Worm (Caenorhabditis elegans) whole organism, midembryonic: Measurements from ENCODE around the gene farl-11.

ENCODE experiments used
- T22C8.4 ChIP-seq: fragments of 200-800 bp; sonication (Bioruptor generic); IDR thresholded peaks from 2 replicates; pipeline ENCODE4 v1.3.6; 2022; ENCODE audit warnings: missing genetic modification characterization, missing compliant biosample characterization
- cog-1 ChIP-seq: sonication (generic microtip); optimal IDR thresholded peaks from 2 replicates; lab custom pipeline; 2016; ENCODE audit warnings: missing genetic modification characterization, missing compliant biosample characterization
- flt-1 ChIP-seq: fragments of 200-800 bp; sonication (Bioruptor generic); IDR thresholded peaks from 2 replicates; pipeline ENCODE4 v1.3.6; 2022; ENCODE audit warnings: missing genetic modification characterization, missing compliant biosample characterization
- klf-2 ChIP-seq: fragments of 200-800 bp; sonication (Bioruptor generic); conservative IDR thresholded peaks from 2 replicates; pipeline ENCODE4 v1.3.6; 2022; ENCODE audit warnings: missing genetic modification reagents, missing genetic modification characterization, missing compliant biosample characterization
- med-1 ChIP-seq: sonication (generic microtip); optimal IDR thresholded peaks from 2 replicates; lab custom pipeline; 2017; ENCODE audit warnings: missing genetic modification characterization, mild to moderate bottlenecking, missing compliant biosample characterization, antibody characterized with exemption, missing genetic modification reagents; ENCODE audit not compliant: insufficient read depth
- ref-1 ChIP-seq: fragments of 200-800 bp; sonication (Bioruptor generic); conservative IDR thresholded peaks from 2 replicates; pipeline ENCODE4 v1.3.6; 2022; ENCODE audit warnings: missing genetic modification reagents, missing genetic modification characterization, missing compliant biosample characterization
- tab-1 ChIP-seq: fragments of 200-800 bp; sonication (Bioruptor generic); IDR thresholded peaks from 2 replicates; pipeline ENCODE4 v1.3.6; 2022; ENCODE audit warnings: missing genetic modification characterization, missing compliant biosample characterization
- ztf-23 ChIP-seq: fragments of 200-800 bp; sonication (Bioruptor generic); IDR thresholded peaks from 2 replicates; pipeline ENCODE4 v1.3.6; 2022; ENCODE audit warnings: missing genetic modification reagents, missing genetic modification characterization, missing compliant biosample characterization
- ztf-29 ChIP-seq: fragments of 200-800 bp; sonication (Bioruptor generic); IDR thresholded peaks from 2 replicates; pipeline ENCODE4 v1.3.6; 2022; ENCODE audit warnings: missing genetic modification reagents, missing genetic modification characterization, missing compliant biosample characterization

farl-11 gene

ce11 chrII:7109956-7110355 lies 5.1 kb upstream of the farl-11 start, which contains the start of gene F10E7.9:
F10E7.9 (minus strand) TSS chrII:7110056.
- TF ChIP-seq med-1 (GFP tag; lab: Kevin White, UChicago) (no peak), tab-1 (no peak), ref-1 (GFP tag; lab: Robert Waterston, UW) (no peak), klf-2 (GFP tag; lab: Robert Waterston, UW) (no peak), flt-1 (no peak), ztf-29 (GFP tag; lab: Robert Waterston, UW) (no peak), cog-1 (tag; lab: Kevin White, UChicago) (no peak), ztf-23 (GFP tag; lab: Robert Waterston, UW) (no peak), T22C8.4 (no peak)

DNA sequence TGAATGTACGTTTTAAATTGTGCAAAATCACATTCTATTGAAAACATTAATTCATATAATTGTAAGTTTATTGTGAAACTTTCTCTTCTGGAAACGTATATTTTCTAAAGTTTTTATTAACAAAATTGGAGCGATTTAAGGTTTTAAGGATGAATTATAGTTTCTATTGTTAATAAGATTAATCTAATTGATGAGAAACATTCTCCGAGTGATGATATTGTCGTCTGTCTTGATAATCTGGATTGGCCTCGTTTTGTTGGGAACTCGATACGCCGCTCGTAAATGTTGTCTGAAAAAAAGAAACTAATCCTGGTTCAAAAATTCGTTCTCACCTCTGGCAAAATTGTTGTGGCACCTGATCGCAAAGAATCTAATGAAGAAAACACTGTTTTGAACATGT lies 1.5 kb upstream of the farl-11 start:
- TF ChIP-seq med-1 (GFP tag; lab: Kevin White, UChicago), result no peak
- TF ChIP-seq flt-1, result no peak
- no peak for TF ChIP-seq klf-2 (GFP tag; lab: Robert Waterston, UW)
- TF ChIP-seq T22C8.4, result no peak
- no peak for TF ChIP-seq ztf-23 (GFP tag; lab: Robert Waterston, UW)
- no peak for TF ChIP-seq cog-1 (tag; lab: Kevin White, UChicago)
- TF ChIP-seq ztf-29 (GFP tag; lab: Robert Waterston, UW), result no peak
- no peak for TF ChIP-seq ref-1 (GFP tag; lab: Robert Waterston, UW)
- no peak for TF ChIP-seq tab-1

DNA sequence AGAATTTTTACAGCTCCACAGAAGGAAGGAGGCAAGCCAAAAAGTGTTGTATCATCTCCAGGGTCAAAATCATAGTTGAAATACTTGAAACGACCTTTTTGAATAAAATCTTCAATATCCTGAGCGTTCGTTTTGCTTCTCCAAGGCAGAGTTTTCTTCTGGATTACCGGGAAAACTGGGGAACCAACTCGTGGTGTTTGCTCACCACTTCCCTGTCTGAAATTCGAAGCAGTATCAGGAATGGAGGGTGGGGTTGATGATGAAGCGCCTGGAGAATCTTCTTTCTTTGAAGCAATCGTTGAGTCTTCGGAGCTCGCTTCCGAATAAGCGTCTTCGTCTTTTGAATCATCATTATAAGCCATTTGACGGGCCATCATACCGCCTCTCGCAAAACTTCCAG lies 1.7 kb downstream of the farl-11 start:
- TF ChIP-seq cog-1 (tag; lab: Kevin White, UChicago), result no peak
- no peak for TF ChIP-seq ztf-23 (GFP tag; lab: Robert Waterston, UW)
- TF ChIP-seq klf-2 (GFP tag; lab: Robert Waterston, UW), result no peak
- no peak for TF ChIP-seq T22C8.4
- TF ChIP-seq tab-1, result no peak
- no peak for TF ChIP-seq ref-1 (GFP tag; lab: Robert Waterston, UW)
- no peak for TF ChIP-seq flt-1
- TF ChIP-seq ztf-29 (GFP tag; lab: Robert Waterston, UW), result no peak
- no peak for TF ChIP-seq med-1 (GFP tag; lab: Kevin White, UChicago)

DNA sequence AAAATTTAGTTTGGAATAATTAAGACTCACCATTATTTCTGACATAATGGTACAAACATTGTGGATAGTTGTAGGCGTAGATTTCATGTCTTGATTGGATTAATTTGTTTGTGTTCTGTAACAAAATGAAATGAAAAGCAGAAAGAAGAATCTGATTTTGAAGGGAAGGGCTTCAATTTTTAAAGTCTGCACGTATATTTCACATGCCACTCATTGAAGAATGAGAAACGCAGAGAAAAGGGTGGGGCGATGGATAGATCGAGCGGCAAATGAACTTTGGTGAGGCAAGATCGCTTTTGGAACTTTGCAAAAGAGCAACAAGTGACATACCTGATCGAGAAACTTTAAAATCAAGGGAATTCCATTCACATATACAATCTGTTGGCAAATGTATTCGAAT lies 2.5 kb downstream of the farl-11 start:
- no peak for TF ChIP-seq cog-1 (tag; lab: Kevin White, UChicago)
- no peak for TF ChIP-seq ref-1 (GFP tag; lab: Robert Waterston, UW)
- no peak for TF ChIP-seq med-1 (GFP tag; lab: Kevin White, UChicago)
- TF ChIP-seq ztf-23 (GFP tag; lab: Robert Waterston, UW), result no peak
- no peak for TF ChIP-seq flt-1
- no peak for TF ChIP-seq tab-1
- no peak for TF ChIP-seq ztf-29 (GFP tag; lab: Robert Waterston, UW)
- TF ChIP-seq klf-2 (GFP tag; lab: Robert Waterston, UW), result no peak
- no peak for TF ChIP-seq T22C8.4

- TF ChIP-seq tab-1, result no peak
- TF ChIP-seq ztf-23 (GFP tag; lab: Robert Waterston, UW), result no peak
- no peak for TF ChIP-seq T22C8.4
- TF ChIP-seq ref-1 (GFP tag; lab: Robert Waterston, UW), result no peak
- no peak for TF ChIP-seq ztf-29 (GFP tag; lab: Robert Waterston, UW)
- TF ChIP-seq flt-1, result no peak
- no peak for TF ChIP-seq med-1 (GFP tag; lab: Kevin White, UChicago)
- TF ChIP-seq cog-1 (tag; lab: Kevin White, UChicago), result no peak
- TF ChIP-seq klf-2 (GFP tag; lab: Robert Waterston, UW), result no peak
These were observed 4.0 kb downstream of the farl-11 start, which contains the start of gene mmaa-1 for ce11 chrII:7100838-7101237. mmaa-1 (minus strand) TSS chrII:7101165.

DNA sequence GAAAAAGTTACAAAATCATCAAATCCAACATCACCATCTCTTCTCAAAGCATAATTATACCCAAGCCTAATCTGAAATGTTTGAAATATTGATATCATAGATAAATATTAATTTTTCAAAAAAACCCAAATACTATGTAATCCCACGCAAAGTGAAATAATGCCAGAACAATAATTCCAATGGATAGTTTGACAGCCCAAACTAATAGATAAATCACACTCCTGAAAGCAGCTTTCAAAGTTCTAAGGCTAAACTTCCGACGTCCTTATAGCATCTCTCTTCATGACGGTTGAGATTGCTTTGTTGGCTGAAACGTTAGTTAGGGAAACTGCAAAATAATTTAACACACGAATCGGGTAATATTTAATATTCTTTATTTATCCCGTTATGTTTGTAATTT lies 5.6 kb downstream of the farl-11 start:
- TF ChIP-seq ztf-23 (GFP tag; lab: Robert Waterston, UW) (no peak), ztf-29 (GFP tag; lab: Robert Waterston, UW) (no peak), ref-1 (GFP tag; lab: Robert Waterston, UW) (no peak), tab-1 (no peak), flt-1 (no peak), T22C8.4 (no peak), med-1 (GFP tag; lab: Kevin White, UChicago) (no peak), klf-2 (GFP tag; lab: Robert Waterston, UW) (no peak), cog-1 (tag; lab: Kevin White, UChicago) (no peak)

- TF ChIP-seq ref-1 (GFP tag; lab: Robert Waterston, UW), result no peak
- TF ChIP-seq T22C8.4, result no peak
- no peak for TF ChIP-seq cog-1 (tag; lab: Kevin White, UChicago)
- no peak for TF ChIP-seq med-1 (GFP tag; lab: Kevin White, UChicago)
- TF ChIP-seq flt-1, result no peak
- TF ChIP-seq tab-1, result no peak
- no peak for TF ChIP-seq ztf-29 (GFP tag; lab: Robert Waterston, UW)
- no peak for TF ChIP-seq ztf-23 (GFP tag; lab: Robert Waterston, UW)
- TF ChIP-seq klf-2 (GFP tag; lab: Robert Waterston, UW), result no peak
These were observed 6.3 kb downstream of the farl-11 start, which contains the start of gene mct-5 for ce11 chrII:7098578-7098977. mct-5 (minus strand) TSS chrII:7098593.

DNA sequence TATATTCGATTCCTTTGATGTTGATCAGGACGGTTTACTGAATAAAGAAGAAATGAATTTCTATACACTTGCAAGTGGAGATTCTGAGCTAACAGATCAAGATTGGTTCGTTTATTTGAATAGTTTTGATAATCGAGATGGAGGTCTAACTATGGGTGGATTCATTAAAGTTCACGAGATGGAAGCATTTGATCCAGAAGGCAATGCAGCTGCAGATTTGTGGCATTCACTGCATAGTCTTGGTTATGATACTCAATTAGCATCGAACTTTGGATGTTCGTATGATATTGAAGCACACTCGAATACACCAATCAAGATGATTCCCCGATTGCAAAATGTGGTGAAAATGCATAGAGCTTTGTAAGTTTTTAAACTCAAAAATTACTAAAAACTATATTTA lies 8.9 kb downstream of the farl-11 start:
- TF ChIP-seq ztf-29 (GFP tag; lab: Robert Waterston, UW) (no peak), T22C8.4 (no peak), tab-1 (no peak), cog-1 (tag; lab: Kevin White, UChicago) (no peak), ref-1 (GFP tag; lab: Robert Waterston, UW) (no peak), klf-2 (GFP tag; lab: Robert Waterston, UW) (no peak), ztf-23 (GFP tag; lab: Robert Waterston, UW) (no peak), med-1 (GFP tag; lab: Kevin White, UChicago) (no peak), flt-1 (no peak)

DNA sequence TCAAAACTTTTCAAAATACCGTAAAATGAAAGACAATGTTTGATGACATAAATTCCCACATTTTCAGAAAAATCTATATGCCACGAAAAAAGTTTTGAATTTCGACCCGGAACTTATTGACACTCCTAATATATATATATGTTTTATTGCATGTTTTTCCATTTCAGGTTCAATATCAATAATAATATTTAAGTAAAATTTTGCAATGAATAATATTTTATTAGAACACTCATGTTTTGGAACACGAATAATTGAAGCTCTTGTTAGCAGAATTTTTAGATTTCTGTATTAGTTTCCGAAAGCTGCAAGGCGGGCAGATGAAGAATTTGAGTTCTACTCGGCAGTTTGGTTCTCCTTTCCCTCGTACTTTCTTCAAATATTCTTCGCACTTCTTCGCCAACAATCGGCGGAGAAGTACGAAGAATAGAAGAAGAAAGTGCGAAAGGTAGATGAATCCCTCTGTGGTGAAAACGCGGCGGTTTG lies 11.5 kb downstream of the farl-11 start, which contains the start of gene T02G5.3:
T02G5.3 (plus strand) TSS at position 51 of the 483 bp plus-strand sequence.
- TF ChIP-seq cog-1 (tag; lab: Kevin White, UChicago) (no peak), flt-1 (0 out of 2 replicates have a peak, but pooled peaks have one; percentile 40)
